Fruit fly (Drosophila melanogaster) whole organism, embryonic: ENCODE measurements around the gene ea.

Source experiments
- Bteb2 ChIP-seq: fragments of 200-800 bp; sonication (Bioruptor generic); optimal IDR thresholded peaks from 2 replicates; lab custom pipeline; 2016; ENCODE audit warnings: missing biosample characterization, missing genetic modification characterization
- CG10267 ChIP-seq: fragments of 200-800 bp; sonication (Bioruptor generic); optimal IDR thresholded peaks from 2 replicates; lab custom pipeline; 2018; ENCODE audit warnings: missing biosample characterization, mild to moderate bottlenecking, missing genetic modification characterization, moderate library complexity
- CG10654 ChIP-seq: fragments of 200-800 bp; sonication (Bioruptor generic); optimal IDR thresholded peaks from 2 replicates; lab custom pipeline; 2016; ENCODE audit warnings: missing biosample characterization, missing genetic modification characterization
- CG11247 ChIP-seq: fragments of 200-800 bp; sonication (Bioruptor generic); IDR thresholded peaks from 2 replicates; pipeline ENCODE4 v1.3.6; 2022; ENCODE audit warnings: missing biosample characterization, missing genetic modification characterization
- CG11504 ChIP-seq: fragments of 200-800 bp; sonication (Bioruptor generic); optimal IDR thresholded peaks from 3 replicates; lab custom pipeline; 2019; ENCODE audit warnings: missing biosample characterization, mild to moderate bottlenecking, missing genetic modification characterization, moderate library complexity
- CG12104 ChIP-seq: fragments of 200-800 bp; sonication (Bioruptor generic); optimal IDR thresholded peaks from 3 replicates; lab custom pipeline; 2016; ENCODE audit warnings: missing biosample characterization, missing genetic modification characterization
- CG14014 ChIP-seq: fragments of 200-800 bp; sonication (Bioruptor generic); IDR thresholded peaks from 2 replicates; pipeline ENCODE4 v1.3.6; 2022; ENCODE audit warnings: missing biosample characterization, missing genetic modification characterization
- CG14965 ChIP-seq: fragments of 200-800 bp; sonication (Bioruptor generic); optimal IDR thresholded peaks from 2 replicates; lab custom pipeline; 2016; ENCODE audit warnings: missing biosample characterization, missing genetic modification characterization, borderline replicate concordance
- CG15011 ChIP-seq: fragments of 200-800 bp; sonication (Bioruptor generic); optimal IDR thresholded peaks from 3 replicates; lab custom pipeline; 2018; ENCODE audit warnings: missing biosample characterization, mild to moderate bottlenecking, missing genetic modification characterization
- CG15514 ChIP-seq: fragments of 200-800 bp; sonication (Bioruptor generic); optimal IDR thresholded peaks from 3 replicates; lab custom pipeline; 2017; ENCODE audit warnings: missing biosample characterization, missing genetic modification characterization, mild to moderate bottlenecking, moderate library complexity, missing genetic modification reagents
- CG1792 ChIP-seq: fragments of 200-800 bp; sonication (Bioruptor generic); optimal IDR thresholded peaks from 2 replicates; lab custom pipeline; 2016; ENCODE audit warnings: missing biosample characterization, missing genetic modification characterization
- CG2116 ChIP-seq: fragments of 200-800 bp; sonication (Bioruptor generic); optimal IDR thresholded peaks from 3 replicates; lab custom pipeline; 2018; ENCODE audit warnings: missing biosample characterization, mild to moderate bottlenecking, missing genetic modification characterization
- CG2120 ChIP-seq: fragments of 200-800 bp; sonication (Bioruptor generic); optimal IDR thresholded peaks from 3 replicates; lab custom pipeline; 2016; ENCODE audit warnings: missing biosample characterization, missing genetic modification characterization
- CG30403 ChIP-seq: fragments of 200-800 bp; sonication (Bioruptor generic); optimal IDR thresholded peaks from 3 replicates; lab custom pipeline; 2016; ENCODE audit warnings: missing biosample characterization, missing genetic modification characterization
- CG31441 ChIP-seq: fragments of 200-800 bp; sonication (Bioruptor generic); IDR thresholded peaks from 2 replicates; pipeline ENCODE4 v1.3.6; 2022; ENCODE audit warnings: missing biosample characterization, missing genetic modification characterization
- CG3163 ChIP-seq: fragments of 200-800 bp; sonication (Bioruptor generic); optimal IDR thresholded peaks from 3 replicates; lab custom pipeline; 2016; ENCODE audit warnings: missing biosample characterization, missing genetic modification characterization
- CG4404 ChIP-seq: fragments of 200-800 bp; sonication (Bioruptor generic); IDR thresholded peaks from 2 replicates; pipeline ENCODE4 v1.3.6; 2022; ENCODE audit warnings: missing biosample characterization, missing genetic modification characterization
- CG4854 ChIP-seq: fragments of 200-800 bp; sonication (Bioruptor generic); optimal IDR thresholded peaks from 2 replicates; lab custom pipeline; 2016; ENCODE audit warnings: missing biosample characterization, missing genetic modification characterization, inconsistent platforms
- CG6689 ChIP-seq: fragments of 200-800 bp; sonication (Bioruptor generic); IDR thresholded peaks from 2 replicates; pipeline ENCODE4 v1.3.6; 2022; ENCODE audit warnings: missing biosample characterization, missing genetic modification characterization
- CG7271 ChIP-seq: fragments of 200-800 bp; sonication (Bioruptor generic); optimal IDR thresholded peaks from 2 replicates; lab custom pipeline; 2018; ENCODE audit warnings: missing biosample characterization, mild to moderate bottlenecking, missing genetic modification characterization, moderate library complexity
- CG8290 ChIP-seq, 3 experiments: fragments of 200-800 bp; sonication (Bioruptor generic); optimal IDR thresholded peaks; 2 replicates each; lab custom pipeline; 2016 to 2019; ENCODE audit warnings: missing biosample characterization in 3 of 3, missing genetic modification characterization in 3 of 3, mild to moderate bottlenecking in 2 of 3, moderate library complexity in 1 of 3
- Dad ChIP-seq: fragments of 200-800 bp; sonication (Bioruptor generic); optimal IDR thresholded peaks from 3 replicates; lab custom pipeline; 2016; ENCODE audit warnings: missing biosample characterization, missing genetic modification characterization
- Doc3 ChIP-seq: fragments of 200-800 bp; sonication (Bioruptor generic); IDR thresholded peaks from 3 replicates; pipeline ENCODE4 v1.3.6; 2022; ENCODE audit warnings: missing biosample characterization, missing genetic modification characterization; ENCODE audit not compliant: partially characterized antibody
- Dp ChIP-seq: fragments of 200-800 bp; sonication (Bioruptor generic); optimal IDR thresholded peaks from 2 replicates; lab custom pipeline; 2018; ENCODE audit warnings: missing biosample characterization, mild to moderate bottlenecking, missing genetic modification characterization, moderate library complexity
- Ets65A ChIP-seq: fragments of 200-800 bp; sonication (Bioruptor generic); peaks from one replicate; lab custom pipeline; 2016; ENCODE audit warnings: missing biosample characterization, missing genetic modification characterization
- HLH54F ChIP-seq: fragments of 200-800 bp; sonication (Bioruptor generic); optimal IDR thresholded peaks from 3 replicates; lab custom pipeline; 2016; ENCODE audit warnings: missing biosample characterization, missing genetic modification characterization
- Hand ChIP-seq: fragments of 200-800 bp; sonication (Bioruptor generic); optimal IDR thresholded peaks from 2 replicates; lab custom pipeline; 2017; ENCODE audit warnings: mild to moderate bottlenecking, missing biosample characterization, missing genetic modification reagents, missing genetic modification characterization
- Hr39 ChIP-seq: fragments of >200 bp; optimal IDR thresholded peaks from 2 replicates; lab custom pipeline; 2017
- MBD-R2 ChIP-seq: fragments of 200-800 bp; sonication (Bioruptor generic); IDR thresholded peaks from 2 replicates; pipeline ENCODE4 v1.3.6; 2022; ENCODE audit warnings: missing biosample characterization, missing genetic modification characterization
- MESR4 ChIP-seq: fragments of 200-800 bp; sonication (Bioruptor generic); optimal IDR thresholded peaks from 2 replicates; lab custom pipeline; 2018; ENCODE audit warnings: missing biosample characterization, mild to moderate bottlenecking, missing genetic modification characterization, moderate library complexity
- NC2β ChIP-seq: fragments of 200-800 bp; sonication (Bioruptor generic); optimal IDR thresholded peaks from 2 replicates; lab custom pipeline; 2016; ENCODE audit warnings: missing biosample characterization, missing genetic modification characterization
- Neu2 ChIP-seq: fragments of 200-800 bp; sonication (Bioruptor generic); optimal IDR thresholded peaks from 3 replicates; lab custom pipeline; 2016; ENCODE audit warnings: missing biosample characterization, missing genetic modification characterization, borderline replicate concordance
- PHDP ChIP-seq: fragments of 200-800 bp; sonication (Bioruptor generic); optimal IDR thresholded peaks from 3 replicates; lab custom pipeline; 2018; ENCODE audit warnings: missing biosample characterization, mild to moderate bottlenecking, missing genetic modification characterization, moderate library complexity
- Scr ChIP-seq: fragments of 200-800 bp; sonication (Bioruptor generic); IDR thresholded peaks from 2 replicates; pipeline ENCODE4 v1.3.6; 2022; ENCODE audit warnings: missing biosample characterization, missing genetic modification characterization; ENCODE audit not compliant: partially characterized antibody
- Tbp ChIP-seq: fragments of >200 bp; optimal IDR thresholded peaks from 2 replicates; lab custom pipeline; 2018; ENCODE audit warnings: missing biosample characterization, missing genetic modification characterization
- bowl ChIP-seq: fragments of 200-800 bp; sonication (Bioruptor generic); IDR thresholded peaks from 2 replicates; pipeline ENCODE4 v1.3.6; 2022; ENCODE audit warnings: missing biosample characterization, missing genetic modification characterization
- ewg ChIP-seq: fragments of 200-800 bp; sonication (Bioruptor generic); optimal IDR thresholded peaks from 3 replicates; lab custom pipeline; 2017; ENCODE audit warnings: mild to moderate bottlenecking, missing biosample characterization, missing genetic modification reagents, missing genetic modification characterization
- nmo ChIP-seq: fragments of 200-800 bp; sonication (Bioruptor generic); optimal IDR thresholded peaks from 2 replicates; lab custom pipeline; 2018; ENCODE audit warnings: missing biosample characterization, mild to moderate bottlenecking, missing genetic modification characterization, moderate library complexity
- onecut ChIP-seq: fragments of 200-800 bp; sonication (Bioruptor generic); IDR thresholded peaks from 2 replicates; pipeline ENCODE4 v1.3.6; 2022; ENCODE audit warnings: missing biosample characterization, missing genetic modification characterization
- p53 ChIP-seq: fragments of 200-800 bp; sonication (Bioruptor generic); optimal IDR thresholded peaks from 2 replicates; lab custom pipeline; 2016; ENCODE audit warnings: missing biosample characterization, missing genetic modification characterization
- pros ChIP-seq: fragments of 200-800 bp; sonication (Bioruptor generic); optimal IDR thresholded peaks from 3 replicates; lab custom pipeline; 2019; ENCODE audit warnings: missing biosample characterization, mild to moderate bottlenecking, missing genetic modification characterization, moderate library complexity
- seq ChIP-seq: fragments of 200-800 bp; sonication (Bioruptor generic); IDR thresholded peaks from 2 replicates; pipeline ENCODE4 v1.3.6; 2022; ENCODE audit warnings: missing biosample characterization, missing genetic modification characterization
- sisA ChIP-seq: fragments of 200-800 bp; sonication (Bioruptor generic); IDR thresholded peaks from 2 replicates; pipeline ENCODE4 v1.3.6; 2022; ENCODE audit warnings: missing biosample characterization, missing genetic modification characterization
- toy ChIP-seq: fragments of 200-800 bp; sonication (Bioruptor generic); IDR thresholded peaks from 2 replicates; pipeline ENCODE4 v1.3.6; 2022; ENCODE audit warnings: missing biosample characterization, missing genetic modification characterization
- tx ChIP-seq: fragments of 200-800 bp; sonication (Bioruptor generic); optimal IDR thresholded peaks from 2 replicates; lab custom pipeline; 2016; ENCODE audit warnings: missing biosample characterization, missing genetic modification characterization
- unc-4 ChIP-seq: fragments of 200-800 bp; sonication (Bioruptor generic); IDR thresholded peaks from 2 replicates; pipeline ENCODE4 v1.3.6; 2022; ENCODE audit warnings: missing biosample characterization, missing genetic modification characterization; ENCODE audit not compliant: partially characterized antibody
- unpg ChIP-seq: fragments of 200-800 bp; sonication (Bioruptor generic); optimal IDR thresholded peaks from 3 replicates; lab custom pipeline; 2018; ENCODE audit warnings: missing biosample characterization, mild to moderate bottlenecking, missing genetic modification characterization, moderate library complexity
- vnd ChIP-seq: fragments of 200-800 bp; sonication (Bioruptor generic); IDR thresholded peaks from 3 replicates; pipeline ENCODE4 v1.3.6; 2022; ENCODE audit warnings: missing biosample characterization, missing genetic modification characterization; ENCODE audit not compliant: partially characterized antibody
- zfh2 ChIP-seq: fragments of 200-800 bp; sonication (Bioruptor generic); optimal IDR thresholded peaks from 2 replicates; lab custom pipeline; 2016; ENCODE audit warnings: missing biosample characterization, missing genetic modification characterization

The ea gene

DNA sequence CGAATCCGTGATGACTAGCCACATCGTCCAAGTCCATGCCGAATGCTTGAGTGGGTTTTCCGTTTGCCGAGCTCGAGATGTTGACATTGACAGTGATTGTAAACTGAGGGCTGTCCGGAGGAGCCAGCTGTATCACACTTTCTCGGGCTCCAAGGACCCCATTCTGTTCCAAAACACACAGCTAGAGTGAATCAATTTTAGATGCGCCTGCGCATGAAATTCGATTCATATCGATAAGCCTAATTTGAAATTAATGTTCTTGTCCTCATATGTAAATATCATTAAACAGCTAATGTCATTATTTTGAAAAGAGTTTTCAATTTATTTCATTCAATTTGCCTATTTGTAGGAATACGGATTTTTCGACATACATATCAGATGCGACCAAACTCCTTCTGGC is 41.2 kb downstream of the ea start, which contains the start of gene CG14868:
Gene CG14868, minus strand, starts transcription at position 204 of the 400 bp plus-strand sequence.
- TF ChIP-seq CG3163 (GFP tag; lab: Kevin White, UChicago) (no peak), MESR4 (peak; percentile 44), MBD-R2 (0 out of 2 replicates have a peak, but pooled peaks have one; percentile 11), ewg (GFP tag; lab: Kevin White, UChicago) (peak; percentile 91), unc-4 (GFP tag; lab: Robert Waterston, UW) (0 out of 2 replicates have a peak, but pooled peaks have one; percentile 30), onecut (peak; percentile 48), Tbp (GFP tag; lab: Kevin White, UChicago) (no peak)

DNA sequence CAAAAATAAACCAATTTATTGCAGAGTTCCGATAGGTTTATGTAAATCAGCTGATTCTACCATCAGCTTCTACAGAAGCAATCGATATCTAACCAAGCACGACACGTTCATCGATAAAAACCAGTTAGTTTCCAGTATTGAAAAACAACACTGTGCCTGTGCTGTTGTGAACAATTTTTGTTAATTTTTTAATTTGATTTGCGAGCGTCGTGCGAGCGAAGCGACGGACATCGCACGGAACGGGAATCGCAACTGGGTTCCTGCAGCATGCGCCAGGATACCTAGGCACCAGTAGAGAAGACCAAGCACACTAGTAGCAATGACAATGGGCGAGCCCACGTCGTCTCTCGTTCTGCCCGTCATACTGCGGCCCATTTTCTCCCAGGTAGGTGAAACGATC is 43.3 kb downstream of the ea start, which contains the start of the genes Ccm3 and CG6136:
Gene Ccm3, plus strand, starts transcription at position 125 of the 400 bp plus-strand sequence.
Gene CG6136, minus strand, starts transcription at position 380 of the 400 bp plus-strand sequence.
- TF ChIP-seq CG1792 (GFP tag; lab: Kevin White, UChicago) (peak; percentile 57), CG31441 (no peak), CG6689 (GFP tag; lab: Robert Waterston, UW) (0 out of 2 replicates have a peak, but pooled peaks have one; percentile 21), CG2120 (GFP tag; lab: Kevin White, UChicago) (peak; percentile 72), CG15011 (GFP tag; lab: Kevin White, UChicago) (no peak), CG2116 (GFP tag; lab: Kevin White, UChicago) (peak; percentile 90), Doc3 (peak; percentile 82), nmo (peak; percentile 43), sisA (GFP tag; lab: Robert Waterston, UW) (0 out of 2 replicates have a peak, but pooled peaks have one; percentile 12), unpg (GFP tag; lab: Kevin White, UChicago) (peak; percentile 36), NC2β (GFP tag; lab: Kevin White, UChicago) (peak; percentile 35), CG11247 (GFP tag; lab: Robert Waterston, UW) (peak; percentile 44; the same call in 1 of the 2 replicates), CG14014 (GFP tag; lab: Robert Waterston, UW) (peak; percentile 65; the same call in 1 of the 2 replicates), PHDP (tag; lab: Kevin White, UChicago) (peak; percentile 28), CG30403 (GFP tag; lab: Kevin White, UChicago) (peak; percentile 41), Bteb2 (GFP tag; lab: Kevin White, UChicago) (peak; percentile 42), CG4404 (peak; percentile 25; the same call in 1 of the 2 replicates), Hr39 (lab: Kevin White, UChicago) (peak; percentile 64), CG4854 (GFP tag; lab: Kevin White, UChicago) (peak; percentile 33), Scr (GFP tag; lab: Robert Waterston, UW) (peak; percentile 91), tx (GFP tag; lab: Kevin White, UChicago) (peak; percentile 50), toy (GFP tag; lab: Robert Waterston, UW) (no peak), CG10267 (peak; percentile 99), Dp (peak; percentile 52), Hand (GFP tag; lab: Kevin White, UChicago) (no peak), seq (GFP tag; lab: Robert Waterston, UW) (peak; percentile 17; the same call in 1 of the 2 replicates), Ets65A (GFP tag; lab: Kevin White, UChicago) (peak; percentile 94), CG15514 (GFP tag; lab: Kevin White, UChicago) (peak; percentile 79), Dad (GFP tag; lab: Kevin White, UChicago) (peak; percentile 20), zfh2 (GFP tag; lab: Kevin White, UChicago) (peak; percentile 48), vnd (GFP tag; lab: Robert Waterston, UW) (peak; percentile 87), CG10654 (peak; percentile 21), CG11504 (tag; lab: Kevin White, UChicago) (no peak), bowl (GFP tag; lab: Robert Waterston, UW) (no peak), CG12104 (GFP tag; lab: Kevin White, UChicago) (peak; percentile 6), CG8290 (GFP tag; optimal IDR thresholded peaks at IDR 0.05; lab: Kevin White, UChicago) (no peak), CG8290 (tag; optimal IDR thresholded peaks at IDR 0.05; lab: Kevin White, UChicago) (peak in 1 of 2 experiments; percentile 69), Neu2 (GFP tag; lab: Kevin White, UChicago) (peak; percentile 23), CG14965 (GFP tag; lab: Kevin White, UChicago) (no peak), pros (no peak), p53 (GFP tag; lab: Kevin White, UChicago) (peak; percentile 19), CG7271 (tag; lab: Kevin White, UChicago) (peak; percentile 6), HLH54F (GFP tag; lab: Kevin White, UChicago) (peak; percentile 35)
